Fruit fly (Drosophila melanogaster) whole organism, embryonic: ENCODE measurements around the gene CG13449.
A peak's percentile ranks its signal among the peaks of the same experiment; 100 is the strongest.

Source experiments
- ATbp ChIP-seq: fragments of 200-800 bp; sonication (Bioruptor generic); optimal IDR thresholded peaks from 2 replicates; lab custom pipeline; 2017; ENCODE audit warnings: missing biosample characterization, mild to moderate bottlenecking, missing genetic modification characterization, missing genetic modification reagents
- Asciz ChIP-seq: fragments of 200-800 bp; sonication (Bioruptor generic); optimal IDR thresholded peaks from 2 replicates; lab custom pipeline; 2017; ENCODE audit warnings: missing biosample characterization, mild to moderate bottlenecking, missing genetic modification characterization, missing genetic modification reagents
- Blimp-1 ChIP-seq: fragments of 200-800 bp; sonication (Bioruptor generic); optimal IDR thresholded peaks from 3 replicates; lab custom pipeline; 2018; ENCODE audit warnings: missing biosample characterization, missing genetic modification characterization, mild to moderate bottlenecking, moderate library complexity, missing genetic modification reagents
- CG10543 ChIP-seq: fragments of 200-800 bp; sonication (Bioruptor generic); optimal IDR thresholded peaks from 3 replicates; lab custom pipeline; 2017; ENCODE audit warnings: missing biosample characterization, mild to moderate bottlenecking, missing genetic modification characterization, moderate library complexity
- CG10959 ChIP-seq: fragments of 200-800 bp; sonication (Bioruptor generic); IDR thresholded peaks from 2 replicates; pipeline ENCODE4 v1.3.6; 2022; ENCODE audit warnings: missing biosample characterization, missing genetic modification characterization
- CG12155 ChIP-seq: fragments of 200-800 bp; sonication (Bioruptor generic); optimal IDR thresholded peaks from 3 replicates; lab custom pipeline; 2016; ENCODE audit warnings: missing biosample characterization, missing genetic modification characterization
- CG1233 ChIP-seq: fragments of 200-800 bp; sonication (Bioruptor generic); optimal IDR thresholded peaks from 4 replicates; lab custom pipeline; 2018; ENCODE audit warnings: missing biosample characterization, mild to moderate bottlenecking, missing genetic modification characterization
- CG12659 ChIP-seq: fragments of 200-800 bp; sonication (Bioruptor generic); optimal IDR thresholded peaks from 3 replicates; lab custom pipeline; 2017; ENCODE audit warnings: mild to moderate bottlenecking, missing biosample characterization, missing genetic modification reagents, missing genetic modification characterization
- CG14014 ChIP-seq: fragments of 200-800 bp; sonication (Bioruptor generic); IDR thresholded peaks from 2 replicates; pipeline ENCODE4 v1.3.6; 2022; ENCODE audit warnings: missing biosample characterization, missing genetic modification characterization
- CG1529 ChIP-seq: fragments of 200-800 bp; sonication (Bioruptor generic); optimal IDR thresholded peaks from 3 replicates; lab custom pipeline; 2018; ENCODE audit warnings: missing biosample characterization, missing genetic modification characterization
- CG18619 ChIP-seq: fragments of 200-800 bp; sonication (Bioruptor generic); optimal IDR thresholded peaks from 3 replicates; lab custom pipeline; 2017; ENCODE audit warnings: missing biosample characterization, mild to moderate bottlenecking, missing genetic modification characterization
- CG2678 ChIP-seq: fragments of 200-800 bp; sonication (Bioruptor generic); optimal IDR thresholded peaks from 3 replicates; lab custom pipeline; 2019; ENCODE audit warnings: missing biosample characterization, mild to moderate bottlenecking, missing genetic modification characterization, moderate library complexity
- CG31441 ChIP-seq: fragments of 200-800 bp; sonication (Bioruptor generic); IDR thresholded peaks from 2 replicates; pipeline ENCODE4 v1.3.6; 2022; ENCODE audit warnings: missing biosample characterization, missing genetic modification characterization
- CG5180 ChIP-seq: fragments of 200-800 bp; sonication (Bioruptor generic); optimal IDR thresholded peaks from 3 replicates; lab custom pipeline; 2017; ENCODE audit warnings: missing biosample characterization, missing genetic modification characterization, mild to moderate bottlenecking, moderate library complexity, missing genetic modification reagents
- CG6791 ChIP-seq: fragments of 200-800 bp; sonication (Bioruptor generic); IDR thresholded peaks from 3 replicates; pipeline ENCODE4 v1.3.6; 2022; ENCODE audit warnings: missing biosample characterization, missing genetic modification characterization; ENCODE audit not compliant: partially characterized antibody
- CG6854 ChIP-seq: fragments of 200-800 bp; sonication (Bioruptor generic); optimal IDR thresholded peaks from 3 replicates; lab custom pipeline; 2017; ENCODE audit warnings: missing biosample characterization, mild to moderate bottlenecking, missing genetic modification characterization
- CG7357 ChIP-seq: fragments of 200-800 bp; sonication (Bioruptor generic); IDR thresholded peaks from 3 replicates; pipeline ENCODE4 v1.3.6; 2022; ENCODE audit warnings: missing biosample characterization, missing genetic modification characterization
- CG7987 ChIP-seq: fragments of 200-800 bp; sonication (Bioruptor generic); optimal IDR thresholded peaks from 2 replicates; lab custom pipeline; 2018; ENCODE audit warnings: missing biosample characterization, mild to moderate bottlenecking, missing genetic modification characterization, moderate library complexity
- Dek ChIP-seq: fragments of 200-800 bp; sonication (Bioruptor generic); optimal IDR thresholded peaks from 3 replicates; lab custom pipeline; 2019; ENCODE audit warnings: missing biosample characterization, mild to moderate bottlenecking, missing genetic modification characterization, moderate library complexity
- Dref ChIP-seq: fragments of 200-800 bp; sonication (Bioruptor generic); IDR thresholded peaks from 2 replicates; pipeline ENCODE4 v1.3.6; 2022; ENCODE audit warnings: missing biosample characterization, missing genetic modification characterization
- GATAe ChIP-seq: fragments of 200-800 bp; sonication (Bioruptor generic); conservative IDR thresholded peaks from 2 replicates; pipeline ENCODE4 v1.3.6; 2022; ENCODE audit warnings: missing biosample characterization, missing genetic modification characterization
- Hmr ChIP-seq: fragments of 200-800 bp; sonication (Bioruptor generic); optimal IDR thresholded peaks from 3 replicates; lab custom pipeline; 2017; ENCODE audit warnings: mild to moderate bottlenecking, missing biosample characterization, missing genetic modification reagents, missing genetic modification characterization
- MESR4 ChIP-seq: fragments of 200-800 bp; sonication (Bioruptor generic); optimal IDR thresholded peaks from 2 replicates; lab custom pipeline; 2018; ENCODE audit warnings: missing biosample characterization, mild to moderate bottlenecking, missing genetic modification characterization, moderate library complexity
- Med ChIP-seq: fragments of 200-800 bp; sonication (Bioruptor generic); peaks from one replicate; lab custom pipeline; 2016; ENCODE audit warnings: missing biosample characterization, missing genetic modification characterization, mild to moderate bottlenecking, inconsistent platforms, moderate library complexity
- Meics ChIP-seq: fragments of 200-800 bp; sonication (Bioruptor generic); optimal IDR thresholded peaks from 2 replicates; lab custom pipeline; 2017; ENCODE audit warnings: missing biosample characterization, mild to moderate bottlenecking, missing genetic modification characterization
- Nf-YA ChIP-seq: fragments of 200-800 bp; sonication (Bioruptor generic); IDR thresholded peaks from 2 replicates; pipeline ENCODE4 v1.3.6; 2022; ENCODE audit warnings: missing biosample characterization, missing genetic modification characterization
- Oli ChIP-seq: fragments of 200-800 bp; sonication (Bioruptor generic); optimal IDR thresholded peaks from 2 replicates; lab custom pipeline; 2018; ENCODE audit warnings: missing biosample characterization, mild to moderate bottlenecking, missing genetic modification characterization, moderate library complexity
- PHDP ChIP-seq: fragments of 200-800 bp; sonication (Bioruptor generic); optimal IDR thresholded peaks from 3 replicates; lab custom pipeline; 2018; ENCODE audit warnings: missing biosample characterization, mild to moderate bottlenecking, missing genetic modification characterization, moderate library complexity
- Sox100B ChIP-seq: fragments of 200-800 bp; sonication (Bioruptor generic); optimal IDR thresholded peaks from 3 replicates; lab custom pipeline; 2018; ENCODE audit warnings: missing biosample characterization, mild to moderate bottlenecking, missing genetic modification characterization
- Xrp1 ChIP-seq: fragments of 200-800 bp; sonication (Bioruptor generic); IDR thresholded peaks from 2 replicates; pipeline ENCODE4 v1.3.6; 2022; ENCODE audit warnings: missing biosample characterization, missing genetic modification characterization
- chif ChIP-seq, 2 experiments: fragments of 200-800 bp; sonication (Bioruptor generic); optimal IDR thresholded peaks; 3 replicates each; lab custom pipeline; 2016; ENCODE audit warnings: missing biosample characterization in 2 of 2, missing genetic modification characterization in 2 of 2
- chinmo ChIP-seq: fragments of 200-800 bp; sonication (Bioruptor generic); IDR thresholded peaks from 4 replicates; pipeline ENCODE4 v1.3.6; 2022; ENCODE audit warnings: missing biosample characterization, missing genetic modification characterization; ENCODE audit not compliant: partially characterized antibody
- da ChIP-seq: fragments of 200-800 bp; sonication (Bioruptor generic); optimal IDR thresholded peaks from 2 replicates; lab custom pipeline; 2016; ENCODE audit warnings: missing biosample characterization, missing genetic modification characterization
- dmrt99B ChIP-seq: fragments of 200-800 bp; sonication (Bioruptor generic); optimal IDR thresholded peaks from 2 replicates; lab custom pipeline; 2018; ENCODE audit warnings: missing biosample characterization, mild to moderate bottlenecking, missing genetic modification characterization, moderate library complexity
- fd64A ChIP-seq: fragments of 200-800 bp; sonication (Bioruptor generic); optimal IDR thresholded peaks from 3 replicates; lab custom pipeline; 2018; ENCODE audit warnings: missing biosample characterization, mild to moderate bottlenecking, missing genetic modification characterization
- gem ChIP-seq: fragments of 200-800 bp; sonication (Bioruptor generic); optimal IDR thresholded peaks from 2 replicates; lab custom pipeline; 2019; ENCODE audit warnings: missing biosample characterization, mild to moderate bottlenecking, missing genetic modification characterization, moderate library complexity
- grau ChIP-seq: fragments of 200-800 bp; optimal IDR thresholded peaks from 3 replicates; lab custom pipeline; 2019; ENCODE audit warnings: missing biosample characterization, mild to moderate bottlenecking, missing genetic modification characterization, moderate library complexity
- grn ChIP-seq: fragments of 200-800 bp; sonication (Bioruptor generic); optimal IDR thresholded peaks from 3 replicates; lab custom pipeline; 2017; ENCODE audit warnings: missing biosample characterization, missing genetic modification characterization
- gt ChIP-seq: fragments of 200-800 bp; sonication (Bioruptor generic); IDR thresholded peaks from 2 replicates; pipeline ENCODE4 v1.3.6; 2022; ENCODE audit warnings: missing biosample characterization, missing genetic modification characterization
- ham ChIP-seq: fragments of 200-800 bp; sonication (Bioruptor generic); IDR thresholded peaks from 2 replicates; pipeline ENCODE4 v1.3.6; 2022; ENCODE audit warnings: missing biosample characterization, missing genetic modification characterization
- hbn ChIP-seq: fragments of 200-800 bp; sonication (Bioruptor generic); IDR thresholded peaks from 2 replicates; pipeline ENCODE4 v1.3.6; 2022; ENCODE audit warnings: missing biosample characterization, missing genetic modification characterization; ENCODE audit not compliant: partially characterized antibody
- hkb ChIP-seq, 2 experiments: fragments of 200-800 bp in 1 of 2; fragments of >200 bp in 1 of 2; sonication (Bioruptor generic) in 1 of 2; IDR thresholded peaks in 1 of 2; optimal IDR thresholded peaks in 1 of 2; 2 replicates each; pipeline versions ENCODE4 v1.3.6 to Lab custom; 2017 to 2022; ENCODE audit warnings: missing biosample characterization in 1 of 2, missing genetic modification characterization in 1 of 2
- lab ChIP-seq: fragments of 200-800 bp; sonication (Bioruptor generic); optimal IDR thresholded peaks from 3 replicates; lab custom pipeline; 2017; ENCODE audit warnings: missing biosample characterization, missing genetic modification characterization, mild to moderate bottlenecking, moderate library complexity, missing genetic modification reagents
- otp ChIP-seq: fragments of 200-800 bp; sonication (Bioruptor generic); IDR thresholded peaks from 3 replicates; pipeline ENCODE4, ENCODE4 v1.3.6; 2022; ENCODE audit warnings: missing biosample characterization, missing genetic modification characterization
- so ChIP-seq: fragments of 200-800 bp; sonication (Bioruptor generic); IDR thresholded peaks from 3 replicates; pipeline ENCODE4 v1.3.6; 2022; ENCODE audit warnings: missing biosample characterization, missing genetic modification characterization
- trh ChIP-seq: fragments of 200-800 bp; sonication (Bioruptor generic); optimal IDR thresholded peaks from 2 replicates; lab custom pipeline; 2016; ENCODE audit warnings: missing biosample characterization, missing genetic modification characterization
- unpg ChIP-seq: fragments of 200-800 bp; sonication (Bioruptor generic); optimal IDR thresholded peaks from 3 replicates; lab custom pipeline; 2018; ENCODE audit warnings: missing biosample characterization, mild to moderate bottlenecking, missing genetic modification characterization, moderate library complexity

The CG13449 gene

DNA sequence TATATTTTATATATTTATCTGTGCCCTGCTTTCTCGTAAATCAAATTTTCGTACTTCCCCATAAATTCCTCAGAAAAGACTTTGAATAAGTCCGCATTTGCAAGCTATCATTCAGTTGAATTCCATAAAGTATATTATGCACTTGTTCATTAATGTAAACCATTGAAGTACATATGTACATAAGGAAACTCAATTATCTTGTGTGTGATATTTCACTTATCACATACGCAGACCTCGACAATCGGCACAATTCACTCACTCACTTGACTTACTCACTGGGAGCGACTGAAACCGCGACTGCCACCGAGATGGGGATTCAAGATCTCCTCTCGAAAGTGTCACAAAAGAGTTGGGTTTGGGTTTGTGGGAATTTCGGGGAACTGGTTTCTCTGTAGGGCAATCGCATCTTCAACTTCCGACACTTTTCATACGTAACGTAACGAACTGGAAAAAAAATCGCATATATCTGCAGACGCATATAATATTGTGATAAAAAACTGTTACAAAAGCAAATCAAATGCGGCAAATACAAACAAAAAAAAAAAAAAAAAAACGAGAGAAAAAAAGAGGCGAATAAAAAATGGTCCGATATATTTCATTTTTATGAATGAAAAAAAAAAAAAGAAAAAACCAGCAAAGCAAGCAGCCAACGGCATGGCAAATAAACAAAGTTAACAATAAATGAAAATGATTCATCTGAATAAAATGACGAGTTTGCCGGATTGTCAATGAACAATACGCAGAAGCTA is 15.4 kb downstream of the CG13449 start (continued):
- TF ChIP-seq CG5180 (GFP tag; lab: Kevin White, UChicago) (peak; percentile 43), ham (GFP tag; lab: Robert Waterston, UW) (no peak), CG1529 (GFP tag; lab: Kevin White, UChicago) (peak; percentile 2), CG7987 (GFP tag; lab: Kevin White, UChicago) (peak; percentile 29), GATAe (GFP tag; lab: Robert Waterston, UW) (no peak), MESR4 (no peak), Dref (no peak), grn (GFP tag; lab: Kevin White, UChicago) (no peak), CG6854 (GFP tag; lab: Kevin White, UChicago) (peak; percentile 19), Xrp1 (GFP tag; lab: Robert Waterston, UW) (peak; percentile 33; the same call in 1 of the 2 replicates), CG31441 (GFP tag; lab: Robert Waterston, UW) (peak; percentile 14; the same call in 1 of the 2 replicates), CG2678 (tag; lab: Kevin White, UChicago) (peak; percentile 53), Med (GFP tag; lab: Kevin White, UChicago) (peak; percentile 79), Asciz (peak; percentile 61), CG12155 (GFP tag; lab: Kevin White, UChicago) (no peak), gem (tag; lab: Kevin White, UChicago) (peak; percentile 7), Dek (tag; lab: Kevin White, UChicago) (peak; percentile 3), Sox100B (peak; percentile 27), Meics (peak; percentile 5), unpg (GFP tag; lab: Kevin White, UChicago) (peak; percentile 5), Nf-YA (GFP tag; lab: Robert Waterston, UW) (peak; percentile 45; the same call in 1 of the 2 replicates), Hmr (GFP tag; lab: Kevin White, UChicago) (peak; percentile 19), grau (tag; lab: Kevin White, UChicago) (no peak), Oli (tag; lab: Kevin White, UChicago) (no peak), CG10959 (GFP tag; lab: Robert Waterston, UW) (no peak), CG1233 (peak; percentile 3), otp (GFP tag; lab: Robert Waterston, UW) (peak; percentile 51; the same call in 1 of the 3 replicates), chif (GFP tag; optimal IDR thresholded peaks at IDR 0.05; lab: Kevin White, UChicago) (no peak), CG14014 (GFP tag; lab: Robert Waterston, UW) (peak; percentile 68; the same call in 1 of the 2 replicates), Blimp-1 (GFP tag; lab: Kevin White, UChicago) (peak; percentile 22), CG12659 (GFP tag; lab: Kevin White, UChicago) (peak; percentile 22), hbn (GFP tag; lab: Robert Waterston, UW) (no peak), CG6791 (GFP tag; lab: Robert Waterston, UW) (no peak), PHDP (tag; lab: Kevin White, UChicago) (peak; percentile 42), trh (GFP tag; lab: Kevin White, UChicago) (no peak), dmrt99B (tag; lab: Kevin White, UChicago) (peak; percentile 33), gt (no peak), CG18619 (GFP tag; lab: Kevin White, UChicago) (peak; percentile 2), lab (GFP tag; lab: Kevin White, UChicago) (peak; percentile 63), da (GFP tag; lab: Kevin White, UChicago) (no peak), ATbp (peak; percentile 71), CG10543 (GFP tag; lab: Kevin White, UChicago) (peak; percentile 25), fd64A (GFP tag; lab: Kevin White, UChicago) (peak; percentile 37), hkb (optimal IDR thresholded peaks at IDR 0.05; lab: Kevin White, UChicago) (no peak), hkb (GFP tag; IDR thresholded peaks at IDR 0.05; lab: Robert Waterston, UW) (peak; percentile 59), so (GFP tag; lab: Robert Waterston, UW) (peak; percentile 16; the same call in 1 of the 3 replicates), chinmo (GFP tag; lab: Robert Waterston, UW) (0 out of 4 replicates have a peak, but pooled peaks have one; percentile 66), CG7357 (GFP tag; lab: Robert Waterston, UW) (no peak)
